Worm (Caenorhabditis elegans) whole organism, L1 larva: ENCODE data around the gene Y105C5A.15.
"Not testable (repeated sequence)": the region's sequence is repeated elsewhere in the genome, so short reads cannot be mapped to it uniquely, and the experiment has no call there.

Experiments used
- Y116A8C.19 ChIP-seq: sonication (generic microtip); optimal IDR thresholded peaks from 2 replicates; lab custom pipeline; 2016; ENCODE audit warnings: missing compliant biosample characterization, missing genetic modification characterization, borderline replicate concordance
- alr-1 ChIP-seq: fragments of 200-800 bp; sonication (Bioruptor generic); optimal IDR thresholded peaks from 2 replicates; lab custom pipeline; 2018; ENCODE audit warnings: borderline replicate concordance, mild to moderate bottlenecking, missing genetic modification characterization, missing compliant biosample characterization
- ceh-63 ChIP-seq: fragments of 200-800 bp; sonication (Bioruptor generic); optimal IDR thresholded peaks from 2 replicates; lab custom pipeline; 2018; ENCODE audit warnings: mild to moderate bottlenecking, missing genetic modification characterization, missing compliant biosample characterization
- ceh-82 ChIP-seq, 3 experiments: fragments of 150-350 bp in 1 of 3; sonication (generic microtip) in 2 of 3; optimal IDR thresholded peaks; 2 replicates each; lab custom pipeline; 2014 to 2017; ENCODE audit warnings: missing biosample characterization in 3 of 3, missing genetic modification characterization in 3 of 3
- ces-1 ChIP-seq: fragments of 150-350 bp; optimal IDR thresholded peaks from 2 replicates; lab custom pipeline; 2014; ENCODE audit warnings: missing biosample characterization, missing genetic modification reagents, missing genetic modification characterization
- efl-1 ChIP-seq, 4 experiments: fragments of 150-350 bp; optimal IDR thresholded peaks in 3 of 4; peaks in 1 of 4; 1 replicate in 1 of 4; 2 replicates in 3 of 4; lab custom pipeline; 2014; ENCODE audit warnings: missing biosample characterization in 2 of 4, missing genetic modification characterization in 2 of 4, missing genetic modification reagents in 2 of 4
- efl-3 ChIP-seq: fragments of 200-800 bp; sonication (Bioruptor generic); optimal IDR thresholded peaks from 2 replicates; lab custom pipeline; 2018; ENCODE audit warnings: mild to moderate bottlenecking, missing genetic modification characterization, missing compliant biosample characterization
- elt-2 ChIP-seq: sonication (generic microtip); optimal IDR thresholded peaks from 2 replicates; lab custom pipeline; 2016; ENCODE audit warnings: missing genetic modification characterization, mild to moderate bottlenecking, inconsistent platforms, missing compliant biosample characterization, missing genetic modification reagents
- elt-3 ChIP-seq, 6 experiments: fragments of 150-350 bp in 1 of 6; sonication (generic microtip); optimal IDR thresholded peaks; 2 replicates each; lab custom pipeline; 2017 to 2018; ENCODE audit warnings: missing biosample characterization in 6 of 6, missing genetic modification characterization in 6 of 6, inconsistent platforms in 1 of 6
- ets-5 ChIP-seq: fragments of 200-800 bp; sonication (Bioruptor generic); IDR thresholded peaks from 2 replicates; pipeline ENCODE4 v1.3.6; 2022; ENCODE audit warnings: missing genetic modification characterization, missing compliant biosample characterization
- fkh-8 ChIP-seq: sonication (generic microtip); optimal IDR thresholded peaks from 2 replicates; lab custom pipeline; 2016; ENCODE audit warnings: mild to moderate bottlenecking, missing genetic modification characterization, missing compliant biosample characterization
- fos-1 ChIP-seq: fragments of 150-350 bp; optimal IDR thresholded peaks from 2 replicates; lab custom pipeline; 2014; ENCODE audit warnings: missing biosample characterization, missing genetic modification characterization
- grh-1 ChIP-seq: fragments of 200-800 bp; sonication (Bioruptor generic); IDR thresholded peaks from 2 replicates; pipeline ENCODE4 v1.3.6; 2022; ENCODE audit warnings: missing genetic modification reagents, missing genetic modification characterization, missing compliant biosample characterization
- hlh-4 ChIP-seq: sonication (generic microtip); optimal IDR thresholded peaks from 2 replicates; lab custom pipeline; 2016; ENCODE audit warnings: mild to moderate bottlenecking, missing genetic modification characterization, missing compliant biosample characterization
- irx-1 ChIP-seq: sonication (generic microtip); optimal IDR thresholded peaks from 2 replicates; lab custom pipeline; 2016; ENCODE audit warnings: missing genetic modification characterization, missing compliant biosample characterization
- jun-1 ChIP-seq: fragments of 150-350 bp; optimal IDR thresholded peaks from 2 replicates; lab custom pipeline; 2014; ENCODE audit warnings: missing biosample characterization, missing genetic modification reagents, missing genetic modification characterization
- lin-15B ChIP-seq: fragments of 150-350 bp; sonication (generic microtip); optimal IDR thresholded peaks from 3 replicates; lab custom pipeline; 2014; ENCODE audit warnings: missing biosample characterization, missing genetic modification characterization
- lin-35 ChIP-seq, 2 experiments: fragments of 150-350 bp; optimal IDR thresholded peaks; 2 replicates each; lab custom pipeline; 2014; ENCODE audit warnings: missing biosample characterization in 2 of 2, missing genetic modification characterization in 2 of 2, missing genetic modification reagents in 2 of 2
- lir-3 ChIP-seq: sonication (generic microtip); optimal IDR thresholded peaks from 2 replicates; lab custom pipeline; 2016; ENCODE audit warnings: mild to moderate bottlenecking, missing genetic modification characterization, moderate library complexity, missing compliant biosample characterization; ENCODE audit not compliant: poor library complexity
- lsy-2 ChIP-seq, 2 experiments: fragments of 150-350 bp; optimal IDR thresholded peaks; 2 replicates each; lab custom pipeline; 2014; ENCODE audit warnings: missing biosample characterization in 2 of 2, missing genetic modification characterization in 2 of 2
- mab-9 ChIP-seq: fragments of 200-800 bp; sonication (Bioruptor generic); IDR thresholded peaks from 2 replicates; pipeline ENCODE4 v1.3.6; 2022; ENCODE audit warnings: missing genetic modification reagents, missing genetic modification characterization, missing compliant biosample characterization
- mdl-1 ChIP-seq, 2 experiments: fragments of 150-350 bp; optimal IDR thresholded peaks; 2 replicates each; lab custom pipeline; 2014 to 2017; ENCODE audit warnings: missing biosample characterization in 2 of 2, missing genetic modification characterization in 2 of 2, inconsistent platforms in 1 of 2
- nhr-12 ChIP-seq: sonication (generic microtip); optimal IDR thresholded peaks from 2 replicates; lab custom pipeline; 2017; ENCODE audit warnings: missing biosample characterization, missing genetic modification characterization
- nhr-20 ChIP-seq: sonication (generic microtip); optimal IDR thresholded peaks from 2 replicates; lab custom pipeline; 2016; ENCODE audit warnings: mild to moderate bottlenecking, missing genetic modification characterization, missing compliant biosample characterization
- nhr-28 ChIP-seq: fragments of 150-350 bp; optimal IDR thresholded peaks from 2 replicates; lab custom pipeline; 2014; ENCODE audit warnings: missing biosample characterization, missing genetic modification characterization
- nhr-76 ChIP-seq: sonication (generic microtip); optimal IDR thresholded peaks from 2 replicates; lab custom pipeline; 2017; ENCODE audit warnings: missing biosample characterization, missing genetic modification characterization
- nhr-77 ChIP-seq: fragments of 150-350 bp; optimal IDR thresholded peaks from 2 replicates; lab custom pipeline; 2014; ENCODE audit warnings: missing biosample characterization, missing genetic modification characterization
- nhr-85 ChIP-seq: sonication (generic microtip); peaks from one replicate; lab custom pipeline; 2016; ENCODE audit warnings: missing genetic modification characterization, inconsistent platforms, missing compliant biosample characterization
- nhr-90 ChIP-seq: sonication (generic microtip); optimal IDR thresholded peaks from 2 replicates; lab custom pipeline; 2016; ENCODE audit warnings: mild to moderate bottlenecking, missing genetic modification characterization, missing compliant biosample characterization; ENCODE audit not compliant: poor library complexity
- pqm-1 ChIP-seq: sonication (generic microtip); optimal IDR thresholded peaks from 3 replicates; lab custom pipeline; 2017; ENCODE audit warnings: missing biosample characterization, missing genetic modification characterization
- skn-1 ChIP-seq: fragments of 150-350 bp; optimal IDR thresholded peaks from 2 replicates; lab custom pipeline; 2014; ENCODE audit warnings: missing biosample characterization, missing genetic modification characterization
- snu-23 ChIP-seq: sonication (generic microtip); optimal IDR thresholded peaks from 2 replicates; lab custom pipeline; 2016; ENCODE audit warnings: missing genetic modification characterization, missing compliant biosample characterization
- sox-4 ChIP-seq: sonication (generic microtip); optimal IDR thresholded peaks from 2 replicates; lab custom pipeline; 2016; ENCODE audit warnings: missing genetic modification characterization, missing compliant biosample characterization
- sup-37 ChIP-seq: fragments of 200-800 bp; sonication (Bioruptor generic); optimal IDR thresholded peaks from 2 replicates; lab custom pipeline; 2018; ENCODE audit warnings: mild to moderate bottlenecking, missing genetic modification characterization, missing compliant biosample characterization
- tbx-2 ChIP-seq: sonication (generic microtip); optimal IDR thresholded peaks from 2 replicates; lab custom pipeline; 2016; ENCODE audit warnings: missing genetic modification characterization, missing compliant biosample characterization
- unc-86 ChIP-seq: sonication (generic microtip); optimal IDR thresholded peaks from 2 replicates; lab custom pipeline; 2016; ENCODE audit warnings: missing genetic modification characterization, missing compliant biosample characterization

Y105C5A.15 gene

DNA sequence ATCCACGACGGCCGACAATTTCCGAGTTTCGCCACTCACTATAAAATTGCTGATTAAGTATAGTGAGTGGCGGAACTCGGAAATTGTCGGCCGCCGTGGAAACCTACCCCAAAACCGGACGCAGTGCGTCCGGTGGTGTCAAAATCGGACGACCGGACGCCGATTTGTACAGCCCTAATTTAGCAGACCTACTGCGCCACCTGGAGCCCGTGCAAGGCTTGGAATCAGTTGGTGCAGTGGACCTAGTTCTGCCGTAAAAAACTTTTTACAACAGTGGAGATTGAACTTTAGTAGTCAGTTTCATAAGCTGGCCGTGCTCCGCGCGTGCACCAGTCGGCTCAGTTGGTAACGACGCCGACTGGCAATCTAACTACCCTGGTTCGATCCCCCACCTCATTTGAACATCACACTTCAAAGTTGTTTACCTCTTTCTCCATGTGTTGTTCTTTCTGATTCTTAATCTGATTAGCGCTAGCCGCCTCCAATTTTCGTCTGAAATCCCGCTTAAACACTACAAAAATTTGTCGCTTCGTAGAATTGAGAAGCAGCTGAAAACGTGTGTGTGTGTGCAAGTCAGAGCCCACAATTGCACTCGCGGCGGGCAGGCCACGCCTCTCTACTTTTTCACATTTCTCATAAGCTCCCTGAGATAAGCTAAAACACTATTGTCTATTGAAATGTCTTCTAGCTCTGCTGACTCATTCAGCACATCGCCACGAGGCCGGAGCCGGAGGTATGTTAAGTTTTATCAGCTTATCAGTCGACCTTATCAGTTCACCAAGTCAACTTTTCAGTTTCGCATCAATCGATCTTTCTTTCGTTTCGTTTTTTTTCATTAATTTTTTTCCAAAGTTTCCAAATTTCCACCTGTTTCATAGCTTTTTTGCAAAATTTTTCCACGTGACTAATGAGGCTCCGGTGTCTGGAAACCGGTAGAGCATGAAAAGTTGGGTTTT lies at the start of gene Y105C5A.15:
TSS of gene Y105C5A.15 (plus strand) at position 678 of the 956 bp plus-strand sequence.
- TF ChIP-seq nhr-12 (no peak), Y116A8C.19 (tag; lab: Kevin White, UChicago) (no peak), nhr-28 (tag; lab: Kevin White, UChicago) (no peak), nhr-20 (no peak), ets-5 (GFP tag; lab: Robert Waterston, UW) (no peak), efl-1 (optimal IDR thresholded peaks at IDR 0.05; lab: Kevin White, UChicago) (no peak), efl-1 (GFP tag; optimal IDR thresholded peaks at IDR 0.05 in 1 of 2; lab: Kevin White, UChicago) (peak in 1 of 2 experiments; percentile 87), ces-1 (no peak), elt-2 (tag; lab: Kevin White, UChicago) (peak; percentile 57), tbx-2 (tag; lab: Kevin White, UChicago) (no peak), mab-9 (GFP tag; lab: Robert Waterston, UW) (no peak), fkh-8 (peak; percentile 30), nhr-85 (tag; lab: Kevin White, UChicago) (peak; percentile 45), hlh-4 (tag; lab: Kevin White, UChicago) (peak; percentile 27), jun-1 (tag; lab: Kevin White, UChicago) (no peak), nhr-90 (no peak), nhr-76 (no peak), skn-1 (tag; lab: Kevin White, UChicago) (no peak), lir-3 (tag; lab: Kevin White, UChicago) (no peak), unc-86 (tag; lab: Kevin White, UChicago) (no peak), fos-1 (tag; lab: Kevin White, UChicago) (no peak), ceh-63 (GFP tag; lab: Kevin White, UChicago) (no peak), alr-1 (tag; lab: Kevin White, UChicago) (no peak), sup-37 (GFP tag; lab: Kevin White, UChicago) (no peak), sox-4 (tag; lab: Kevin White, UChicago) (no peak), mdl-1 (tag; optimal IDR thresholded peaks at IDR 0.05; lab: Kevin White, UChicago) (no peak), ceh-82 (tag; optimal IDR thresholded peaks at IDR 0.05; lab: Kevin White, UChicago) (no peak), irx-1 (tag; lab: Kevin White, UChicago) (no peak), efl-3 (GFP tag; lab: Kevin White, UChicago) (no peak), elt-3 (tag; optimal IDR thresholded peaks at IDR 0.05; lab: Kevin White, UChicago) (no peak), pqm-1 (tag; lab: Kevin White, UChicago) (peak; percentile 6)
- TF ChIP-seq, all 84 proteins: peak for 6

DNA sequence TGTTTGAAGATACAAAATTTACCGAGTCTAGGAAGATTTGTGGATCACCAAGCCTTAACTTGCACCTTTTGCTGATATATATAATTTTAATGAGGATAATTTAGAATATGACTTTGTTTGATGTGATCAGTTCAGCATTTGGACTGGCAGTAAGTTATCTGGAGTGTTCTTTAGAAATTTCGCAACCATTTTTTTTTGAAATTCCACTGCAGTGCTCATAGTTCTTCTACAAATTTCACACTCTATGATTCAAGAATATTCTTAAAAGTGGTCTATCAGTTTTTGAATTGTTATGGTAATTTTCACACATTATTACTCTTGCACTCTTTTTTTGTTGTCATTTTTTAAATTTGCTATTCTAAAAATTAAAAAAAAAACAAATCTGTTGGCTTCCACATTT lies 49.8 kb upstream of the Y105C5A.15 start:
- no peak for TF ChIP-seq sup-37 (GFP tag; lab: Kevin White, UChicago)
- TF ChIP-seq nhr-77 (tag; lab: Kevin White, UChicago) = no peak
- no peak for TF ChIP-seq nhr-76

DNA sequence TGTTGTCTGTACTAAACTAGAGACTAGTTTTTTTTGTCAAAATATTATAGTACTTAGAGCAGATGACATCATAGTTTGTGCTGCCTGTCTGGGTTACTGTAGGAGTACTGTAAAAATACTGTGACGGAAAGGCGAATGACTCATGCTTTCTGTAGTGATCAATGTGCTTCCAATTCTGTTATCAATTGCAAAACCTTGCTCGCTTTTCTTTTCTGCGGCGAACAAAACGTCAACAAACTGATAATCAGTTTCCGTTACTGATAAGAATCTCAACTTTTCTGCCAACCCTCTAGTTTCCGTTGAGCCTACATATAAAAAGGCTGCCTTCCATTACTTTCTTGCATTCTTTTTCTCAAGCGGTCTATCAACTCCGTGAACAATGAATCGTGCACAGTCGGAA lies 48.1 kb upstream of the Y105C5A.15 start, which contains the start of gene Y105C5A.13:
TSS of gene Y105C5A.13 (plus strand) at position 380 of the 400 bp plus-strand sequence.
- TF ChIP-seq lsy-2 (tag; optimal IDR thresholded peaks at IDR 0.05; lab: Kevin White, UChicago) (peak in 1 of 2 experiments; percentile 3), elt-2 (tag; lab: Kevin White, UChicago) (peak; percentile 84), efl-1 (optimal IDR thresholded peaks at IDR 0.05; lab: Kevin White, UChicago) (no peak), efl-1 (GFP tag; optimal IDR thresholded peaks at IDR 0.05 in 1 of 2; lab: Kevin White, UChicago) (peak in 1 of 2 experiments; percentile 34), lin-35 (GFP tag; optimal IDR thresholded peaks at IDR 0.05; lab: Kevin White, UChicago) (peak in 1 of 2 experiments; percentile 17), nhr-12 (no peak)

ce11 chrIV:15641699-15642098 lies 47.3 kb upstream of the Y105C5A.15 start, which contains the start of gene Y105C5A.12:
TSS of gene Y105C5A.12 (minus strand) at chrIV:15641799.
- TF ChIP-seq grh-1; snu-23 (GFP tag; lab: Kevin White, UChicago); lin-15B (tag; lab: Kevin White, UChicago): not testable (repeated sequence)
